Worm (Caenorhabditis elegans) whole organism, early embryonic: ENCODE data around the gene irld-57.

ENCODE experiments used
- B0310.2 ChIP-seq: sonication (generic microtip); optimal IDR thresholded peaks from 2 replicates; lab custom pipeline; 2016; ENCODE audit warnings: mild to moderate bottlenecking, missing genetic modification characterization, missing compliant biosample characterization
- F13C5.2 ChIP-seq: sonication (generic microtip); optimal IDR thresholded peaks from 2 replicates; lab custom pipeline; 2017; ENCODE audit warnings: mild to moderate bottlenecking, missing genetic modification characterization, inconsistent platforms, missing compliant biosample characterization
- aly-1 ChIP-seq: sonication (generic microtip); optimal IDR thresholded peaks from 2 replicates; lab custom pipeline; 2016; ENCODE audit warnings: missing genetic modification characterization, missing compliant biosample characterization
- ama-1 ChIP-seq: fragments of 150-350 bp; optimal IDR thresholded peaks from 2 replicates; lab custom pipeline; 2014
- ceh-13 ChIP-seq: fragments of 200-800 bp; sonication (Bioruptor generic); optimal IDR thresholded peaks from 2 replicates; lab custom pipeline; 2018; ENCODE audit warnings: mild to moderate bottlenecking, missing genetic modification characterization, missing compliant biosample characterization
- ceh-36 ChIP-seq: sonication (generic microtip); optimal IDR thresholded peaks from 2 replicates; lab custom pipeline; 2016; ENCODE audit warnings: missing genetic modification characterization, inconsistent platforms, missing compliant biosample characterization
- ets-7 ChIP-seq: sonication (generic microtip); optimal IDR thresholded peaks from 2 replicates; lab custom pipeline; 2016; ENCODE audit warnings: missing genotype, missing genetic modification characterization, missing compliant biosample characterization
- flt-1 ChIP-seq: fragments of 200-800 bp; sonication (Bioruptor generic); IDR thresholded peaks from 2 replicates; pipeline ENCODE4 v1.3.6; 2022; ENCODE audit warnings: missing genetic modification characterization, missing compliant biosample characterization
- hmbx-1 ChIP-seq: sonication (generic microtip); optimal IDR thresholded peaks from 2 replicates; lab custom pipeline; 2016; ENCODE audit warnings: mild to moderate bottlenecking, missing genetic modification characterization, missing compliant biosample characterization
- hmg-4 ChIP-seq: fragments of 200-800 bp; sonication (Bioruptor generic); optimal IDR thresholded peaks from 2 replicates; lab custom pipeline; 2018; ENCODE audit warnings: mild to moderate bottlenecking, missing genetic modification characterization, missing compliant biosample characterization
- hnd-1 ChIP-seq: sonication (generic microtip); optimal IDR thresholded peaks from 2 replicates; lab custom pipeline; 2016; ENCODE audit warnings: missing genetic modification characterization, missing compliant biosample characterization
- pes-1 ChIP-seq: fragments of 200-800 bp; sonication (Bioruptor generic); IDR thresholded peaks from 2 replicates; pipeline ENCODE4 v1.3.6; 2022; ENCODE audit warnings: missing genetic modification reagents, missing genetic modification characterization, missing compliant biosample characterization
- scrt-1 ChIP-seq: fragments of 200-800 bp; sonication (Bioruptor generic); IDR thresholded peaks from 2 replicates; pipeline ENCODE4 v1.3.6; 2022; ENCODE audit warnings: missing genetic modification characterization, missing compliant biosample characterization
- sea-1 ChIP-seq: fragments of 200-800 bp; sonication (Bioruptor generic); conservative IDR thresholded peaks from 2 replicates; pipeline ENCODE4 v1.3.6; 2022; ENCODE audit warnings: missing genetic modification characterization, missing compliant biosample characterization
- tbx-11 ChIP-seq: fragments of 200-800 bp; sonication (Bioruptor generic); IDR thresholded peaks from 2 replicates; pipeline ENCODE4 v1.3.6; 2022; ENCODE audit warnings: missing genetic modification characterization, missing compliant biosample characterization
- tbx-37 ChIP-seq: fragments of 200-800 bp; sonication (Bioruptor generic); conservative IDR thresholded peaks from 2 replicates; pipeline ENCODE4 v1.3.6; 2022; ENCODE audit warnings: missing genetic modification reagents, missing genetic modification characterization, missing compliant biosample characterization
- tra-4 ChIP-seq: sonication (generic microtip); optimal IDR thresholded peaks from 2 replicates; lab custom pipeline; 2017; ENCODE audit warnings: missing genetic modification characterization, missing compliant biosample characterization

irld-57 gene

DNA sequence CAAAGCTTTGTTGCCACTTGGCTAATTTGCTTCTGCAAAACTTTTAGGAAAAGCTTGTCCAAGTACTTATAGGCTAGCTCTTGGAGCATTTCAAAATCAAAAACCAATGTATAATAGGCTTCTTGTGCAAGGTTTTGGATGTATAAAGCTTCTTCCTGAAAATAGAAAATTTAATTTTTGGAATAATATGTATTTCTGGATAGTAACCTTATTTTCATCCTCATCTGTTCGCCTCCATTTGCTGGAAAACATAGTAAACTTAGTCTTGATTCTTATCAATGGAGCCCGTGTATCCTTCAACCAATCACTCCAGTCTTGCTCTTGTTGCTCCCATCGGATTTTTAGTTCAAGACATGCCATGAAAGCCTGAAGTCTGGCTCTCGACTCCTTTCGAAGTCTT lies 9.8 kb downstream of the irld-57 start, which contains the start of gene Y6E2A.4:
Gene Y6E2A.4, minus strand, starts transcription at position 101 of the 400 bp plus-strand sequence.
- no peak for TF ChIP-seq scrt-1 (GFP tag; lab: Robert Waterston, UW)
- TF ChIP-seq aly-1 (tag; lab: Kevin White, UChicago): no peak
- TF ChIP-seq F13C5.2: no peak
- TF ChIP-seq hmbx-1 (tag; lab: Kevin White, UChicago): no peak
- TF ChIP-seq ama-1 (lab: Kevin White, UChicago): no peak
- TF ChIP-seq tra-4 (tag; lab: Kevin White, UChicago): no peak
- no peak for TF ChIP-seq ceh-13 (GFP tag; lab: Kevin White, UChicago)
- TF ChIP-seq flt-1: no peak

- TF ChIP-seq hmbx-1 (tag; lab: Kevin White, UChicago) (no peak), tbx-37 (no peak), F13C5.2 (no peak), tra-4 (tag; lab: Kevin White, UChicago) (no peak), ceh-13 (GFP tag; lab: Kevin White, UChicago) (no peak), ceh-36 (tag; lab: Kevin White, UChicago) (no peak), B0310.2 (tag; lab: Kevin White, UChicago) (no peak), scrt-1 (GFP tag; lab: Robert Waterston, UW) (no peak), tbx-11 (GFP tag; lab: Robert Waterston, UW) (no peak), hmg-4 (GFP tag; lab: Kevin White, UChicago) (no peak), ets-7 (no peak), ama-1 (lab: Kevin White, UChicago) (no peak), hnd-1 (tag; lab: Kevin White, UChicago) (no peak), aly-1 (tag; lab: Kevin White, UChicago) (no peak), sea-1 (GFP tag; lab: Robert Waterston, UW) (no peak)
Observed at ce11 chrV:15715636-15716035, 10.9 kb downstream of the irld-57 start.

- no peak for TF ChIP-seq tbx-37
- no peak for TF ChIP-seq tbx-11 (GFP tag; lab: Robert Waterston, UW)
- no peak for TF ChIP-seq scrt-1 (GFP tag; lab: Robert Waterston, UW)
- no peak for TF ChIP-seq B0310.2 (tag; lab: Kevin White, UChicago)
- no peak for TF ChIP-seq sea-1 (GFP tag; lab: Robert Waterston, UW)
- TF ChIP-seq aly-1 (tag; lab: Kevin White, UChicago): no peak
- TF ChIP-seq flt-1: no peak
- no peak for TF ChIP-seq hmbx-1 (tag; lab: Kevin White, UChicago)
- TF ChIP-seq tra-4 (tag; lab: Kevin White, UChicago): no peak
- TF ChIP-seq ama-1 (lab: Kevin White, UChicago): no peak
- no peak for TF ChIP-seq ceh-13 (GFP tag; lab: Kevin White, UChicago)
- TF ChIP-seq hmg-4 (GFP tag; lab: Kevin White, UChicago): no peak
- TF ChIP-seq pes-1 (GFP tag; lab: Robert Waterston, UW): no peak
- no peak for TF ChIP-seq F13C5.2
- TF ChIP-seq hnd-1 (tag; lab: Kevin White, UChicago): no peak
- no peak for TF ChIP-seq ceh-36 (tag; lab: Kevin White, UChicago)
- TF ChIP-seq ets-7: no peak
Observed at ce11 chrV:15712385-15712784, 14.1 kb downstream of the irld-57 start.

DNA sequence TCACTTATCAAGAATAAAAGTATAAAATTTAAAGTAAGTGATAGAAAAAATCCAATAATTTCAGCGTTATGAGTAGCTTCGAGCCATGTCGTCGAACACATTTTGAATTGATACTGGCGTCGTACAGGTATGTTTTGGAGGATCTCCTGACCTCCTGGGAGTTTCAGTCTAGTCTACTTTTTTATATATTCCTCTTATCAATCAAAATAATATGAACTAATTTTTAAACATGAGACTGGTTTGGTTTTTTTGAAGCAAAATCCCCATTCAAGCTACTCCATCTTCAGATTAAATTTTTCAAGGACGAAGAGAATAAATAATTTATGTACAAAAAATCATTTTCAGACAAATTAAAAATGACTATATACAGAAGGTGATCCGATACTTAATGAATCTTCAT lies 14.6 kb downstream of the irld-57 start, which contains the start of gene str-101:
Gene str-101, minus strand, starts transcription at position 101 of the 400 bp plus-strand sequence.
- TF ChIP-seq tbx-37 (no peak), aly-1 (tag; lab: Kevin White, UChicago) (no peak), ama-1 (lab: Kevin White, UChicago) (no peak), ets-7 (no peak), flt-1 (no peak), ceh-13 (GFP tag; lab: Kevin White, UChicago) (no peak), hmg-4 (GFP tag; lab: Kevin White, UChicago) (no peak), tra-4 (tag; lab: Kevin White, UChicago) (no peak), ceh-36 (tag; lab: Kevin White, UChicago) (no peak)

ce11 chrV:15710401-15710800 lies 16.1 kb downstream of the irld-57 start, which contains the start of gene Y6E2A.1:
TSS of gene Y6E2A.1 (minus strand) at chrV:15710501.
- TF ChIP-seq ceh-13 (GFP tag; lab: Kevin White, UChicago): no peak
- TF ChIP-seq B0310.2 (tag; lab: Kevin White, UChicago): no peak
- no peak for TF ChIP-seq scrt-1 (GFP tag; lab: Robert Waterston, UW)
- TF ChIP-seq aly-1 (tag; lab: Kevin White, UChicago): no peak
- TF ChIP-seq pes-1 (GFP tag; lab: Robert Waterston, UW): no peak
- TF ChIP-seq hmbx-1 (tag; lab: Kevin White, UChicago): no peak
- no peak for TF ChIP-seq tra-4 (tag; lab: Kevin White, UChicago)
- TF ChIP-seq ceh-36 (tag; lab: Kevin White, UChicago): no peak
- TF ChIP-seq F13C5.2: no peak
- TF ChIP-seq tbx-11 (GFP tag; lab: Robert Waterston, UW): no peak
- TF ChIP-seq hnd-1 (tag; lab: Kevin White, UChicago): no peak
- TF ChIP-seq sea-1 (GFP tag; lab: Robert Waterston, UW): no peak
- no peak for TF ChIP-seq ama-1 (lab: Kevin White, UChicago)
- TF ChIP-seq ets-7: no peak
- no peak for TF ChIP-seq flt-1
- TF ChIP-seq hmg-4 (GFP tag; lab: Kevin White, UChicago): no peak
- TF ChIP-seq tbx-37: no peak

ce11 chrV:15707982-15708381 lies 18.5 kb downstream of the irld-57 start:
- TF ChIP-seq scrt-1 (GFP tag; lab: Robert Waterston, UW): no peak

ce11 chrV:15704745-15705144 lies 21.8 kb downstream of the irld-57 start, which contains the start of gene twk-34:
TSS of gene twk-34 (plus strand) at chrV:15704960.
- no peak for TF ChIP-seq tbx-11 (GFP tag; lab: Robert Waterston, UW)
- TF ChIP-seq ets-7: no peak
- TF ChIP-seq flt-1: no peak
- TF ChIP-seq tra-4 (tag; lab: Kevin White, UChicago): no peak
- TF ChIP-seq ceh-36 (tag; lab: Kevin White, UChicago): no peak
- TF ChIP-seq F13C5.2: no peak
- TF ChIP-seq hmg-4 (GFP tag; lab: Kevin White, UChicago): no peak
- no peak for TF ChIP-seq scrt-1 (GFP tag; lab: Robert Waterston, UW)
- no peak for TF ChIP-seq hmbx-1 (tag; lab: Kevin White, UChicago)
- no peak for TF ChIP-seq sea-1 (GFP tag; lab: Robert Waterston, UW)
- TF ChIP-seq ama-1 (lab: Kevin White, UChicago): no peak
- TF ChIP-seq aly-1 (tag; lab: Kevin White, UChicago): no peak
